Worm (Caenorhabditis elegans): ENCODE data around the gene F54D8.6.

- TF ChIP-seq dpl-1 (GFP tag; optimal IDR thresholded peaks at IDR 0.05): no peak
- no peak for TF ChIP-seq lsy-27 (tag; optimal IDR thresholded peaks at IDR 0.05; ENCODE audit: borderline replicate concordance, insufficient read depth)
- TF ChIP-seq F10E7.11 (tag; optimal IDR thresholded peaks at IDR 0.05): no peak
- no peak for TF ChIP-seq snpc-1.1 (tag; optimal IDR thresholded peaks at IDR 0.05; ENCODE audit: insufficient read depth)
- no peak for TF ChIP-seq him-1 (tag; optimal IDR thresholded peaks at IDR 0.05)
- no peak for TF ChIP-seq ets-4 (GFP tag; optimal IDR thresholded peaks at IDR 0.05)
Observed at ce11 chrIII:5137099-5137498, 34.3 kb downstream of the F54D8.6 start.
